Worm (Caenorhabditis elegans) whole organism, L3 larva: Measurements from ENCODE around the gene nep-4.

Experiments used
- aly-2 ChIP-seq: fragments of 150-350 bp; optimal IDR thresholded peaks from 2 replicates; lab custom pipeline; 2014; ENCODE audit warnings: missing biosample characterization, missing genetic modification characterization
- nhr-76 ChIP-seq: fragments of 150-350 bp; sonication (generic microtip); optimal IDR thresholded peaks from 5 replicates; lab custom pipeline; 2014; ENCODE audit warnings: missing biosample characterization, missing genetic modification characterization

DNA sequence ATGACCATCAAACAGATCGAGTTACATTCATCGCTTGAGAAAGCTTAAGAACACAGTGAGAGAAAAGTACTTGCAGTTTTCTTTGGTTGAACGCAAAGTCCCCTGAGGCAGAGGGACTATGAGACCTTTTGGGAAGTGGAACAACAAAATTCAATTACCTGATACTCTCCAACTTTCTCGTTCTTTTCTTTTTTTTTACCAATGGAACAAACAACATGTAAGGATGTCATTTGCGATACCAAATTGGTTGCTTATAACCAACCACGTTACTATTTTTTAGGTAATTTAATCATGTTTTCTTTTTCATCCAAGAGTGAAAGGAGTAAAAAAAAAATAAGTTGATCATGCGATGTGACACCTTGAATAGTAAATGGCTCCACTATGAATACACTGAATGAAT, 6.4 kb downstream of the nep-4 start:
- TF ChIP-seq aly-2 (tag; lab: Kevin White, UChicago), result no peak
- no peak for TF ChIP-seq nhr-76
